Fruit fly (Drosophila melanogaster): Measurements from ENCODE around the gene MTA1-like.
A peak's percentile ranks its signal among the peaks of the same experiment; 100 is the strongest.

The MTA1-like gene

DNA sequence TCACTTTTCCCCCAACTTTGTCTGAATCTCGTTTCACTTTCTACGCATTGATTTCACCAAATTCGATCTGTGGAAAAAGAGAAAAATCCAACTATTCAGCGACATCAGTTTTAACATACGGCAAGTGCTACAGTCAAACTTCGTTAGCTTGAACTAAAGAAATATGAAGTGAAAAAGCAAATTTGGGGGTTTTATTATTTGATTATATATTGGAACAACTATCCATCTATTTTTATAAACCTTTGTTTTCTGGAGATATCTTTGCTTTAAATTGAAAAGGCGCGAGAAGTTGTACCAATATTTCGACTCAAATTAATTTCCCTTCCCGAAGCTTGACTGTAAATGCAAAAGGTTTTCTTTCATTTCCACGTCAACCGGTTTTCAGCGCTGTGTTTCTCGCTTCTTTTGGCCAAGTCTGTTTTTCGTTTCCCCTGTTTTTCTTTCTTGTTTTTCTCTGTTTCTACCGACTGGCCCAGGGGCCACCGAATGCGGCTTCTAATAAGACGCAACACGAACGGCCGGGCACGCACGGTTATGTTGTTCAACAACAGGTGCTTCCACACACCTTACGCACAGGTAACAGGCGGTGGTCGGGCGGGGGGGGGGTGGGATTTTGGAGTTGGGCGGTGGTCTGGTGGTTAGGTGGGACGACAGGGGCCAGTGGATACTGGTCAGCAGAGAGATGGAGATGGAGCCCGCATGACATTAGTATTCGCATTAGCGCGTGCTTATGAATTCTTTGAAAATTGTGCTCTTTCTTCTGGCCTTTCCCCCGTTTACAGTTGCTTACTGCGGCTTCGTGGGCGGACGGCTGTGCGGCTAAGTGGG lies 34.6 kb upstream of the MTA1-like start (continued):
- TF ChIP-seq CG6163 (GFP tag; IDR thresholded peaks at IDR 0.05) (peak; percentile 75), CG7368 (GFP tag; optimal IDR thresholded peaks at IDR 0.05) (peak; percentile 38), CG1621 (tag; optimal IDR thresholded peaks at IDR 0.05) (no peak), fkh (GFP tag; optimal IDR thresholded peaks at IDR 0.05) (no peak), Hr38 (GFP tag; optimal IDR thresholded peaks at IDR 0.05) (no peak), Ets96B (tag; optimal IDR thresholded peaks at IDR 0.05) (no peak), CG8319 (GFP tag; optimal IDR thresholded peaks at IDR 0.05) (no peak), Hr4 (GFP tag; optimal IDR thresholded peaks at IDR 0.05) (peak; percentile 94), Hr39 (GFP tag; optimal IDR thresholded peaks at IDR 0.05) (no peak), CG3919 (GFP tag; optimal IDR thresholded peaks at IDR 0.05) (peak; percentile 75), CG4318 (GFP tag; optimal IDR thresholded peaks at IDR 0.05) (peak; percentile 86), Eip93F (GFP tag; optimal IDR thresholded peaks at IDR 0.05) (no peak), Eip78C (GFP tag) (peak; percentile 92), Ets21C (GFP tag; optimal IDR thresholded peaks at IDR 0.05) (no peak), fd59A (GFP tag; optimal IDR thresholded peaks at IDR 0.05) (no peak), CG31627 (GFP tag; optimal IDR thresholded peaks at IDR 0.05) (peak; percentile 7), CG32006 (GFP tag; optimal IDR thresholded peaks at IDR 0.05) (peak; percentile 93), CG34406 (GFP tag; optimal IDR thresholded peaks at IDR 0.05) (no peak), CG8119 (GFP tag; IDR thresholded peaks at IDR 0.05) (peak; percentile 91), CG6808 (GFP tag; optimal IDR thresholded peaks at IDR 0.05) (no peak), eg (GFP tag; IDR thresholded peaks at IDR 0.05) (peak; percentile 89), dac (GFP tag; optimal IDR thresholded peaks at IDR 0.05) (peak; percentile 78), CG15336 (GFP tag; IDR thresholded peaks at IDR 0.05) (peak; percentile 93), fd85E (GFP tag; optimal IDR thresholded peaks at IDR 0.05) (no peak), CG10669 (GFP tag; optimal IDR thresholded peaks at IDR 0.05) (no peak), acj6 (GFP tag; optimal IDR thresholded peaks at IDR 0.05) (peak; percentile 59), spab (GFP tag; optimal IDR thresholded peaks at IDR 0.05) (no peak), salr (GFP tag; optimal IDR thresholded peaks at IDR 0.05) (peak in 1 of 2 experiments; percentile 74), Sox15 (GFP tag; optimal IDR thresholded peaks at IDR 0.05) (no peak), vri (GFP tag; optimal IDR thresholded peaks at IDR 0.05) (no peak), CG6854 (GFP tag; optimal IDR thresholded peaks at IDR 0.05) (no peak), CG11762 (GFP tag; optimal IDR thresholded peaks at IDR 0.05; ENCODE audit: insufficient read depth) (peak; percentile 41), Eip75B (GFP tag; optimal IDR thresholded peaks at IDR 0.05) (peak; percentile 53), ss (GFP tag; optimal IDR thresholded peaks at IDR 0.05) (peak in 1 of 2 experiments; percentile 84), CG11294 (GFP tag; IDR thresholded peaks at IDR 0.05) (peak; percentile 44; the same call in 1 of the 2 replicates), achi (GFP tag; optimal IDR thresholded peaks at IDR 0.05) (peak; percentile 70), lz (GFP tag; optimal IDR thresholded peaks at IDR 0.05) (peak; percentile 34), Lpt (GFP tag; optimal IDR thresholded peaks at IDR 0.05) (peak; percentile 89), Met (GFP tag; optimal IDR thresholded peaks at IDR 0.05) (no peak), CG11902 (GFP tag; optimal IDR thresholded peaks at IDR 0.05) (no peak)

dm6 chr3R:5682238-5682637 lies 33.7 kb upstream of the MTA1-like start:
- TF ChIP-seq net (GFP tag; optimal IDR thresholded peaks at IDR 0.05), result no peak
- TF ChIP-seq Blimp-1 (GFP tag; optimal IDR thresholded peaks at IDR 0.05), result no peak
- no peak for TF ChIP-seq achi (GFP tag; optimal IDR thresholded peaks at IDR 0.05)
- TF ChIP-seq CG11762 (GFP tag; optimal IDR thresholded peaks at IDR 0.05; ENCODE audit: insufficient read depth), result no peak
- peak; percentile 57 for TF ChIP-seq CG32006 (GFP tag; optimal IDR thresholded peaks at IDR 0.05)
- TF ChIP-seq CG1621 (tag; optimal IDR thresholded peaks at IDR 0.05), result no peak
- no peak for TF ChIP-seq topi (GFP tag; optimal IDR thresholded peaks at IDR 0.05)
- no peak for TF ChIP-seq CG9139 (GFP tag; optimal IDR thresholded peaks at IDR 0.05)
- TF ChIP-seq CG7368 (GFP tag; optimal IDR thresholded peaks at IDR 0.05), result no peak
- no peak for TF ChIP-seq CG34406 (GFP tag; optimal IDR thresholded peaks at IDR 0.05)
- peak; percentile 52 for TF ChIP-seq Eip78C (GFP tag)
- no peak for TF ChIP-seq CG10631 (GFP tag; optimal IDR thresholded peaks at IDR 0.05)
- no peak for TF ChIP-seq fd59A (GFP tag; optimal IDR thresholded peaks at IDR 0.05)
- TF ChIP-seq CG8632 (GFP tag; optimal IDR thresholded peaks at IDR 0.05), result no peak
- TF ChIP-seq CG11294 (GFP tag; IDR thresholded peaks at IDR 0.05), result no peak
- TF ChIP-seq Eip75B (GFP tag; optimal IDR thresholded peaks at IDR 0.05), result no peak
- no peak for TF ChIP-seq Hr38 (GFP tag; optimal IDR thresholded peaks at IDR 0.05)
- no peak for TF ChIP-seq esn (GFP tag; optimal IDR thresholded peaks at IDR 0.05)
- TF ChIP-seq acj6 (GFP tag; optimal IDR thresholded peaks at IDR 0.05), result no peak
- TF ChIP-seq Lpt (GFP tag; optimal IDR thresholded peaks at IDR 0.05), result no peak
- peak; percentile 72 for TF ChIP-seq CG15336 (GFP tag; IDR thresholded peaks at IDR 0.05)
- no peak for TF ChIP-seq vri (GFP tag; optimal IDR thresholded peaks at IDR 0.05)
- no peak for TF ChIP-seq cyc (GFP tag; optimal IDR thresholded peaks at IDR 0.05)
- TF ChIP-seq Ets96B (tag; optimal IDR thresholded peaks at IDR 0.05), result no peak
- TF ChIP-seq CG6808 (GFP tag; optimal IDR thresholded peaks at IDR 0.05), result no peak
- TF ChIP-seq CG6854 (GFP tag; optimal IDR thresholded peaks at IDR 0.05), result no peak

All from whole organism, prepupa.